Worm (Caenorhabditis elegans): ENCODE results near the gene ulp-2.
"Not testable (repeated sequence)": the region's sequence is repeated elsewhere in the genome, so short reads cannot be mapped to it uniquely, and the experiment has no call there.

Gene ulp-2

DNA sequence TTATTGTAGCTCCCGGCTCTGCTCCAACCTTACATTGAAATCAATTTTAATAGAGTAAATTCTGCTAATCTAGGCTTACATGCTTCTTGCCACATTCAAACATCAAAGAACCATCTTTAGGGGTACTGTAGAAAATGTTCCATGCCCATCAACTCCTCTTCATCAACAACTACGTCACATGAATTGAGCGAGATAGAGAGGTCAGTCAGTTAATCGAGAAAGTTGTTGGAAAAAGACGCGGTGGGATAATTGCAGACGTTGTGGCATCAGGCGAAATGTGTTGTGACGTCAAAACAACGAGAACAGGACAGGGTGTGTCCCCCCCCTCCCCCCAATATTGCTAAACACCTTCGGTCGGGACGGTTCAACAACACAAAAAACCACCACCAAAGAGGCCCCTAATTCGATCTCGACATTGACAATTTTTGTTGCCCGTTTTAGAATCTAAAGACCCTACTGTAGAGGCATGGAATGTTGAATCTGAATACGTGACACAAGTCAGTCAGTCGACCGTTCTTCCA lies 41.1 kb downstream of the ulp-2 start:
- TF ChIP-seq him-1 (tag; optimal IDR thresholded peaks at IDR 0.05) = no peak
- TF ChIP-seq dao-5 (tag; optimal IDR thresholded peaks at IDR 0.05) = no peak
- TF ChIP-seq W03F9.2 (tag; optimal IDR thresholded peaks at IDR 0.05) = no peak

DNA sequence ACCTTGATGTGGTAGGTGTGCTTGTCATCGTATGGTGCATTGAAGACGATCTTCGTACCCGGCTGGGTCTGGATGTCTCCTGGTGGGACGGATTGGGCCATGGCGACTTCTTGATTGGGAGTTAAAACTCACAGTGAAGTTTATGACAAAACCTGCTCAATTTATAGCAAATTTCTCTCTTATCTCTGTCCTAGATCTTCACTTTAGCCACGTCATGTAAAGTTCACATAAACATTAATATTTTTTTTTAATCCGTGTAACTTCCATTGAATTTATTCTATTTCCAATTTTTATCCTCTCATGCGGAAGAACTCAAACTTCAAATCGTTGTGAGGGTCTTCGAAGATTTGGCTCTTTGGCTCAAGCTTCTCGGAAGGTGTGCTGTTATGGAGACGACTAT lies 43.2 kb downstream of the ulp-2 start, which contains the start of gene msp-31:
TSS of gene msp-31 (minus strand) at position 101 of the 400 bp plus-strand sequence.
- not testable (repeated sequence) for TF ChIP-seq dao-5, W03F9.2, him-1 (tag; optimal IDR thresholded peaks at IDR 0.05)

DNA sequence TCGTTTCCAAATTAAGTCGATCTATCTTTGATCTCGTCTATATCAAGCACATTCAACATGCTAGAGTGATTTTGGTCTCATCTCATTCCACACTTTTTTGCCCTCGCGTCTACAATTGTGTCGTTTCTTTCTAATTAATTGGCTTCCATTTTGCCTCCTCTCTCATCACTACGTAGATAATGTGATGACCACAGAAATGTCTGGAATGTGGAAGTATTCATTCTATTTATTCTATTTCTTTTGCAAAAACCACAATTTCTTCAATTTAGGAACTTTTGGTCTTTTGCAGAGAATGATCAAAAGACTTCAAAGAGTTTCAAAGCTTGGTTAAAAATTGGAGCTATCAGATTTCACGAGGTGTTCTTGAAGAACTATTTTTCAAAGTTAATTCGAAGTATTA lies 44.1 kb downstream of the ulp-2 start:
- TF ChIP-seq him-1 (tag; optimal IDR thresholded peaks at IDR 0.05) (no peak), W03F9.2 (tag; optimal IDR thresholded peaks at IDR 0.05) (no peak), dao-5 (tag; optimal IDR thresholded peaks at IDR 0.05) (no peak)

DNA sequence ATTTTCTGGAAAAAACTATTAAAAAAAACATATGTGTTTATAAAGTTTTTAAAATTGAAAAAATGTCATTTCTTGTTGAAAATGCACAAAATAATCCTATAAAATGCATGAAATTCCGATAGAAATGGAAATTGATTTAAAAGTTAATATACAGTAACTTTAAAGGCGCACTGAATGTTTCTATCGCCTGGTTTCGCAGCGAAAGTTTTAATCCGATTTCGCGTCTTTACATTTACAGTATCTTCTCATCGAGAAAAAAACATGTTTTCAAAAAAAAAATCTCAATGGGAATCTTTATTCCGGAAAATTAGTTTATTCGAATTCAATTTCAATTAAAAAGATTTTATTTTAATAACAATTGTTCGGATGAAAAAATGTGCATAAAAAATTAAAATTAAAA lies 45.5 kb downstream of the ulp-2 start, which contains the start of gene R05F9.11:
TSS of gene R05F9.11 (minus strand) at position 5 of the 400 bp plus-strand sequence.
- no peak for TF ChIP-seq dao-5 (tag; optimal IDR thresholded peaks at IDR 0.05)
- TF ChIP-seq him-1 (tag; optimal IDR thresholded peaks at IDR 0.05) = no peak
- TF ChIP-seq W03F9.2 (tag; optimal IDR thresholded peaks at IDR 0.05) = no peak

DNA sequence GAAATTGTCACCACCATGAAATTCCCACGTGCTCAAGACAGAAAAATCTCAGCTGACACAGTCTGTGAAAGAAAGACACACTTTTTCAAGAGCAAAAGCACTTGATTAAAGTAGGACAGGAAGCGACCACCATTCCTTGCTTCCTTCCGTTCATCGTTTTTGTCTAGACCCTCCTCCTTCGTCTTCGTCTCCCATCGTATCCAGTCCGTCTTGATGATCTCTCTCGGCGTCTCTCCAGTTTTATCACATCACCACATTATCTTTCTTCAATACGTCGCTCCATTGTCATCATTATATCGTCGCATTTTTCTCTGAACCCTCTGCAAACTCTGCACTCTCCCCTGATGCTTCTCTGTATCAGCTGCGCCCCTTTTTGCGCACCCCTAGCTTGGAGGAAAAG lies 51.5 kb downstream of the ulp-2 start:
- TF ChIP-seq dao-5 (tag; optimal IDR thresholded peaks at IDR 0.05) (no peak), W03F9.2 (tag; optimal IDR thresholded peaks at IDR 0.05) (no peak), him-1 (tag; optimal IDR thresholded peaks at IDR 0.05) (no peak)

DNA sequence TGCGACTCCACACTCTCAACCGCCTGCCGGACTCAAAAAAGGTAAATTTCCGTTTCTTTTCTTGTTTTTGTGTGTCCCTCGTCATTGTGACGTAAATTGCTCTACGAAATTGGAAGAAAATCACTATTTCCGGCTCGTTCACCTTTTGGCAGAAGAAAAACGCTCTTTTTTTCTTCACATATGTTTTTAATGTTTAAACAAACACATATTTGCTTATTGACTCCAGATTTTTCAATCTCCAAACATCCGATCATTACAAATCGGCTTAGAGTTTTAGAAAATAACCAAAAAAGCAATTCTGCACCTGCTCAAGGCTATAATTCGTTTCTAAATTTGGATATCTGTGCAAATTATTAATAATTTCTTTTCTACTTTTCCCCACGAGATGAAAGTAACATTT lies 53.8 kb downstream of the ulp-2 start:
- TF ChIP-seq W03F9.2 (tag; optimal IDR thresholded peaks at IDR 0.05) (no peak), dao-5 (tag; optimal IDR thresholded peaks at IDR 0.05) (no peak), him-1 (tag; optimal IDR thresholded peaks at IDR 0.05) (no peak)
